Worm (Caenorhabditis elegans) whole organism, L4 larva: ENCODE measurements around the gene npr-21.

Experiments used
- R02D3.7 ChIP-seq: fragments of 150-350 bp; sonication (generic microtip); optimal IDR thresholded peaks from 3 replicates; lab custom pipeline; 2014; ENCODE audit warnings: missing biosample characterization, missing genetic modification characterization
- daf-16 ChIP-seq, 3 experiments: sonication (generic microtip); optimal IDR thresholded peaks; 2 replicates each; lab custom pipeline; 2016 to 2017; ENCODE audit warnings: missing genetic modification characterization in 3 of 3, missing genetic modification reagents in 3 of 3, mild to moderate bottlenecking in 2 of 3, missing compliant biosample characterization in 2 of 3, missing biosample characterization in 1 of 3, moderate library complexity in 1 of 3
- lin-39 ChIP-seq: fragments of 150-350 bp; optimal IDR thresholded peaks from 2 replicates; lab custom pipeline; 2014; ENCODE audit warnings: missing biosample characterization, missing genetic modification reagents, missing genetic modification characterization
- lir-3 ChIP-seq: sonication (generic microtip); optimal IDR thresholded peaks from 2 replicates; lab custom pipeline; 2016; ENCODE audit warnings: mild to moderate bottlenecking, missing genetic modification characterization, missing compliant biosample characterization
- php-3 ChIP-seq: fragments of 200-800 bp; sonication (Bioruptor generic); IDR thresholded peaks from 2 replicates; pipeline ENCODE4 v1.3.6; 2022; ENCODE audit warnings: missing genetic modification reagents, missing genetic modification characterization, missing compliant biosample characterization
- unc-39 ChIP-seq: sonication (generic microtip); optimal IDR thresholded peaks from 2 replicates; lab custom pipeline; 2017; ENCODE audit warnings: missing biosample characterization, missing genetic modification characterization

DNA sequence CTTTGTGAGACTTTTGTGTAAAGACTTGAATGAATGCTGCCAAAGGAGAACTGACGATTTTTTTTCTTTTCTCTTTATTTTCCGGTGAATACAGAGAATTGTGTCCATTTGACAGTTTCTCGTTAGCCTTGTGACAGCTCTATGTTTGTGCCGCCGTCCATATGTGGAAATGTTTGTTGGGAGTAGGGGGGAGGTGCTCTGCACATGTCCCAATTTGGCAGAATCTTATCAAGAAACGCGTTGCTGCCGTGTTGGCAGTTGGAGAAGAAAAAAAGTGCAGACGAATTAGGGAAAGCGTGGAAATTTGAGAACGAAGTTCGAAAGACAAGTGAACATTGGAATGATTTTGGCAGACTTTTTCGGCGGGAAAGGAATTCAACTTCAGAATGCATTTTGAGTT lies 40.1 kb upstream of the npr-21 start:
- no peak for TF ChIP-seq php-3 (GFP tag; lab: Robert Waterston, UW)
- TF ChIP-seq daf-16 (GFP tag; optimal IDR thresholded peaks at IDR 0.05; lab: Kevin White, UChicago): no peak
- peak; percentile 68 for TF ChIP-seq daf-16 (tag; optimal IDR thresholded peaks at IDR 0.05; lab: Kevin White, UChicago)
- TF ChIP-seq lin-39 (tag; lab: Kevin White, UChicago): no peak
- TF ChIP-seq R02D3.7 (tag; lab: Kevin White, UChicago): no peak
- no peak for TF ChIP-seq unc-39 (tag; lab: Kevin White, UChicago)
- TF ChIP-seq lir-3 (tag; lab: Kevin White, UChicago): no peak
